Worm (Caenorhabditis elegans) whole organism, mixed stage, embryonic: ENCODE results near the gene C49F5.7.
A peak's percentile ranks its signal among the peaks of the same experiment; 100 is the strongest.

ENCODE experiments used
- M03D4.4 ChIP-seq: sonication (generic microtip); optimal IDR thresholded peaks from 2 replicates; lab custom pipeline; 2017; ENCODE audit warnings: mild to moderate bottlenecking, missing genetic modification characterization, missing compliant biosample characterization
- bed-3 ChIP-seq: fragments of 200-800 bp; sonication (Bioruptor generic); optimal IDR thresholded peaks from 3 replicates; lab custom pipeline; 2018; ENCODE audit warnings: mild to moderate bottlenecking, missing genetic modification characterization, moderate library complexity, missing compliant biosample characterization
- blmp-1 ChIP-seq: fragments of 150-350 bp; optimal IDR thresholded peaks from 2 replicates; lab custom pipeline; 2014; ENCODE audit warnings: missing biosample characterization, missing genetic modification characterization
- ceh-39 ChIP-seq: fragments of 150-350 bp; optimal IDR thresholded peaks from 2 replicates; lab custom pipeline; 2014; ENCODE audit warnings: missing biosample characterization, missing genetic modification characterization
- ceh-43 ChIP-seq: fragments of 200-800 bp; sonication (Bioruptor generic); optimal IDR thresholded peaks from 2 replicates; lab custom pipeline; 2018; ENCODE audit warnings: mild to moderate bottlenecking, missing genetic modification characterization, moderate library complexity, missing compliant biosample characterization
- ceh-83 ChIP-seq: fragments of 200-800 bp; sonication (Bioruptor generic); optimal IDR thresholded peaks from 2 replicates; lab custom pipeline; 2018; ENCODE audit warnings: mild to moderate bottlenecking, missing genetic modification characterization, missing compliant biosample characterization
- ces-1 ChIP-seq: fragments of 150-350 bp; optimal IDR thresholded peaks from 2 replicates; lab custom pipeline; 2014; ENCODE audit warnings: missing biosample characterization, missing genetic modification reagents, missing genetic modification characterization
- cnd-1 ChIP-seq: fragments of 200-800 bp; sonication (Bioruptor generic); optimal IDR thresholded peaks from 2 replicates; lab custom pipeline; 2018; ENCODE audit warnings: mild to moderate bottlenecking, missing genetic modification characterization, missing compliant biosample characterization
- drap-1 ChIP-seq: fragments of 200-800 bp; sonication (Bioruptor generic); optimal IDR thresholded peaks from 3 replicates; lab custom pipeline; 2018; ENCODE audit warnings: mild to moderate bottlenecking, missing genetic modification characterization, missing compliant biosample characterization
- elt-1 ChIP-seq: sonication (generic microtip); optimal IDR thresholded peaks from 2 replicates; lab custom pipeline; 2017; ENCODE audit warnings: missing genetic modification characterization, mild to moderate bottlenecking, missing compliant biosample characterization, antibody characterized with exemption, moderate library complexity, borderline replicate concordance; ENCODE audit not compliant: insufficient read depth
- elt-3 ChIP-seq: fragments of 150-350 bp; optimal IDR thresholded peaks from 2 replicates; lab custom pipeline; 2014; ENCODE audit warnings: missing biosample characterization, missing genetic modification characterization
- flh-1 ChIP-seq: fragments of 200-800 bp; sonication (Bioruptor generic); optimal IDR thresholded peaks from 2 replicates; lab custom pipeline; 2018; ENCODE audit warnings: mild to moderate bottlenecking, missing genetic modification characterization, moderate library complexity, missing compliant biosample characterization
- ham-2 ChIP-seq: fragments of 200-800 bp; sonication (Bioruptor generic); optimal IDR thresholded peaks from 2 replicates; lab custom pipeline; 2018; ENCODE audit warnings: mild to moderate bottlenecking, missing genetic modification characterization, missing compliant biosample characterization
- hlh-1 ChIP-seq: fragments of 150-350 bp; optimal IDR thresholded peaks from 2 replicates; lab custom pipeline; 2014; ENCODE audit warnings: missing biosample characterization, missing genetic modification reagents, missing genetic modification characterization
- lin-32 ChIP-seq: fragments of 200-800 bp; sonication (Bioruptor generic); optimal IDR thresholded peaks from 2 replicates; lab custom pipeline; 2018; ENCODE audit warnings: mild to moderate bottlenecking, missing genetic modification characterization, missing compliant biosample characterization
- lsy-2 ChIP-seq: fragments of 150-350 bp; optimal IDR thresholded peaks from 2 replicates; lab custom pipeline; 2014; ENCODE audit warnings: missing biosample characterization, missing genetic modification characterization
- mab-5 ChIP-seq: fragments of 150-350 bp; optimal IDR thresholded peaks from 2 replicates; lab custom pipeline; 2014; ENCODE audit warnings: missing biosample characterization, missing genetic modification characterization
- mep-1 ChIP-seq: fragments of 150-350 bp; optimal IDR thresholded peaks from 2 replicates; lab custom pipeline; 2017; ENCODE audit warnings: missing biosample characterization, missing genetic modification reagents, missing genetic modification characterization, inconsistent platforms
- mls-2 ChIP-seq: sonication (generic microtip); optimal IDR thresholded peaks from 2 replicates; lab custom pipeline; 2016; ENCODE audit warnings: mild to moderate bottlenecking, missing genetic modification characterization, moderate library complexity, missing compliant biosample characterization
- nhr-12 ChIP-seq: fragments of 150-350 bp; optimal IDR thresholded peaks from 2 replicates; lab custom pipeline; 2014; ENCODE audit warnings: missing biosample characterization, missing genetic modification characterization
- nhr-2 ChIP-seq: fragments of 150-350 bp; optimal IDR thresholded peaks from 2 replicates; lab custom pipeline; 2014; ENCODE audit warnings: missing biosample characterization, missing genetic modification characterization
- nhr-237 ChIP-seq: fragments of 150-350 bp; optimal IDR thresholded peaks from 2 replicates; lab custom pipeline; 2014; ENCODE audit warnings: missing biosample characterization, missing genetic modification characterization
- nhr-76 ChIP-seq: sonication (generic microtip); optimal IDR thresholded peaks from 2 replicates; lab custom pipeline; 2017; ENCODE audit warnings: missing biosample characterization, missing genetic modification characterization
- pha-4 ChIP-seq: fragments of 150-350 bp; optimal IDR thresholded peaks from 2 replicates; lab custom pipeline; 2018; ENCODE audit warnings: missing biosample characterization, missing genetic modification reagents, missing genetic modification characterization
- sem-2 ChIP-seq: fragments of 200-800 bp; sonication (Bioruptor generic); optimal IDR thresholded peaks from 2 replicates; lab custom pipeline; 2018; ENCODE audit warnings: mild to moderate bottlenecking, missing genetic modification characterization, missing compliant biosample characterization
- snpc-4 ChIP-seq: fragments of 150-350 bp; optimal IDR thresholded peaks from 2 replicates; lab custom pipeline; 2014; ENCODE audit warnings: missing biosample characterization, missing genetic modification characterization
- sptf-1 ChIP-seq: sonication (generic microtip); optimal IDR thresholded peaks from 2 replicates; lab custom pipeline; 2017; ENCODE audit warnings: mild to moderate bottlenecking, missing genetic modification characterization, moderate library complexity, missing compliant biosample characterization
- tbx-8 ChIP-seq: fragments of 200-800 bp; sonication (Bioruptor generic); optimal IDR thresholded peaks from 2 replicates; lab custom pipeline; 2018; ENCODE audit warnings: mild to moderate bottlenecking, missing genetic modification characterization, moderate library complexity, missing compliant biosample characterization
- unc-120 ChIP-seq: sonication (generic microtip); optimal IDR thresholded peaks from 2 replicates; lab custom pipeline; 2017; ENCODE audit warnings: missing genetic modification characterization, missing compliant biosample characterization; ENCODE audit not compliant: poor library complexity, severe bottlenecking
- unc-39 ChIP-seq: fragments of 150-350 bp; optimal IDR thresholded peaks from 2 replicates; lab custom pipeline; 2014; ENCODE audit warnings: missing biosample characterization, missing genetic modification characterization
- unc-62 ChIP-seq: fragments of 150-350 bp; optimal IDR thresholded peaks from 2 replicates; lab custom pipeline; 2014; ENCODE audit warnings: missing biosample characterization, missing genetic modification reagents, missing genetic modification characterization
- zip-8 ChIP-seq: fragments of 150-350 bp; optimal IDR thresholded peaks from 2 replicates; lab custom pipeline; 2014; ENCODE audit warnings: missing biosample characterization, missing genetic modification characterization
- ztf-11 ChIP-seq: fragments of 150-350 bp; optimal IDR thresholded peaks from 2 replicates; lab custom pipeline; 2014; ENCODE audit warnings: missing biosample characterization, missing genetic modification characterization

The C49F5.7 gene

DNA sequence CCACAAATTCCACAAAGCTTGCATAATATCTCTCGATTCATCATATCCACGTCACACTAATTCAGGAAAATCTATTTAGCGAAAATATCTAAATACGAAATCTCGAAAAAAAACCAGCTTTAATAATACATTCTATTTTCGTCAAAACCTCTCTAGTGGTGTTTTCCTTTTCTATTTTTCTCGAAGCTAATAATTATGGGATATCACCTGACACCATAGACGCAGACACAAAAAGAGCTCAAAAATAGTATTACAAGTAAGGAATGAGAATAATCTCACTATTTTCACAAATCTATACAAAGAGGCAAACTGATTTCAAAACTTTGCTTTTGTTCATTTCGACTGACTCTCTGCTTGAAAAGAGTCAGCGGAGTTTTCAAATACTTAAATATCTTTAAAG lies 25.5 kb upstream of the C49F5.7 start:
- TF ChIP-seq nhr-76 (tag; lab: Kevin White, UChicago) (no peak), mep-1 (tag; lab: Kevin White, UChicago) (no peak), bed-3 (no peak), blmp-1 (no peak), zip-8 (tag; lab: Kevin White, UChicago) (no peak), mls-2 (no peak), flh-1 (no peak), mab-5 (tag; lab: Kevin White, UChicago) (no peak), ces-1 (GFP tag; lab: Kevin White, UChicago) (no peak), drap-1 (GFP tag; lab: Kevin White, UChicago) (no peak), elt-3 (tag; lab: Kevin White, UChicago) (no peak), nhr-2 (no peak)

ce11 chrX:11969554-11969953 lies 25.0 kb upstream of the C49F5.7 start:
- TF ChIP-seq ham-2: no peak
- no peak for TF ChIP-seq snpc-4 (tag; lab: Kevin White, UChicago)
- no peak for TF ChIP-seq hlh-1 (tag; lab: Kevin White, UChicago)
- no peak for TF ChIP-seq ztf-11 (tag; lab: Kevin White, UChicago)
- TF ChIP-seq M03D4.4 (tag; lab: Kevin White, UChicago): no peak
- no peak for TF ChIP-seq nhr-12 (tag; lab: Kevin White, UChicago)
- TF ChIP-seq zip-8 (tag; lab: Kevin White, UChicago): no peak
- no peak for TF ChIP-seq mep-1 (tag; lab: Kevin White, UChicago)
- TF ChIP-seq bed-3: no peak
- no peak for TF ChIP-seq nhr-2
- no peak for TF ChIP-seq flh-1
- no peak for TF ChIP-seq nhr-237 (tag; lab: Kevin White, UChicago)
- no peak for TF ChIP-seq lin-32
- TF ChIP-seq pha-4 (tag; lab: Kevin White, UChicago): no peak
- TF ChIP-seq unc-120 (tag; lab: Kevin White, UChicago): no peak
- TF ChIP-seq drap-1 (GFP tag; lab: Kevin White, UChicago): no peak
- no peak for TF ChIP-seq sptf-1 (tag; lab: Kevin White, UChicago)
- TF ChIP-seq sem-2 (GFP tag; lab: Kevin White, UChicago): no peak
- TF ChIP-seq ceh-39: no peak

- TF ChIP-seq mep-1 (tag; lab: Kevin White, UChicago): no peak
- no peak for TF ChIP-seq M03D4.4 (tag; lab: Kevin White, UChicago)
- no peak for TF ChIP-seq nhr-76 (tag; lab: Kevin White, UChicago)
- TF ChIP-seq flh-1: no peak
- no peak for TF ChIP-seq unc-62 (GFP tag; lab: Kevin White, UChicago)
- TF ChIP-seq pha-4 (tag; lab: Kevin White, UChicago): no peak
- TF ChIP-seq ham-2: no peak
- no peak for TF ChIP-seq lsy-2 (tag; lab: Kevin White, UChicago)
- TF ChIP-seq cnd-1 (tag; lab: Kevin White, UChicago): no peak
- TF ChIP-seq unc-120 (tag; lab: Kevin White, UChicago): no peak
- no peak for TF ChIP-seq blmp-1
- TF ChIP-seq mls-2: no peak
Measured at ce11 chrX:11971323-11971722, 23.3 kb upstream of the C49F5.7 start.

- TF ChIP-seq ces-1 (GFP tag; lab: Kevin White, UChicago) (peak; percentile 85), ceh-43 (no peak), mep-1 (tag; lab: Kevin White, UChicago) (no peak), pha-4 (tag; lab: Kevin White, UChicago) (no peak), nhr-237 (tag; lab: Kevin White, UChicago) (peak; percentile 13), M03D4.4 (tag; lab: Kevin White, UChicago) (no peak), lsy-2 (tag; lab: Kevin White, UChicago) (no peak)
Measured at ce11 chrX:11974629-11975085, 19.9 kb upstream of the C49F5.7 start, which contains the start of gene set-6. TSS of gene set-6 (minus strand) at chrX:11974679.

ce11 chrX:11982065-11982464 lies 12.5 kb upstream of the C49F5.7 start, which contains the start of gene nhr-167:
TSS of gene nhr-167 (minus strand) at chrX:11982085.
- no peak for TF ChIP-seq elt-3 (tag; lab: Kevin White, UChicago)
- no peak for TF ChIP-seq unc-120 (tag; lab: Kevin White, UChicago)
- TF ChIP-seq tbx-8: no peak
- no peak for TF ChIP-seq unc-39 (tag; lab: Kevin White, UChicago)
- no peak for TF ChIP-seq blmp-1
- TF ChIP-seq mab-5 (tag; lab: Kevin White, UChicago): no peak
- no peak for TF ChIP-seq ceh-39
- TF ChIP-seq nhr-237 (tag; lab: Kevin White, UChicago): no peak
- no peak for TF ChIP-seq sem-2 (GFP tag; lab: Kevin White, UChicago)
- TF ChIP-seq nhr-2: no peak
- TF ChIP-seq elt-1 (tag; lab: Kevin White, UChicago): no peak
- no peak for TF ChIP-seq ces-1 (GFP tag; lab: Kevin White, UChicago)
- no peak for TF ChIP-seq ceh-83 (GFP tag; lab: Kevin White, UChicago)
